Worm (Caenorhabditis elegans) whole organism, L2 larva: ENCODE data around the gene gphr-2.

Experiments used
- C34F6.9 ChIP-seq: fragments of 150-350 bp; optimal IDR thresholded peaks from 2 replicates; lab custom pipeline; 2014; ENCODE audit warnings: missing biosample characterization, missing genetic modification characterization
- F13H6.1 ChIP-seq: sonication (generic microtip); optimal IDR thresholded peaks from 2 replicates; lab custom pipeline; 2016; ENCODE audit warnings: missing genetic modification characterization, missing compliant biosample characterization
- R02D3.7 ChIP-seq: fragments of 150-350 bp; optimal IDR thresholded peaks from 2 replicates; lab custom pipeline; 2014; ENCODE audit warnings: missing biosample characterization, missing genetic modification characterization
- Y55F3AM.14 ChIP-seq: fragments of 200-800 bp; sonication (Bioruptor generic); optimal IDR thresholded peaks from 2 replicates; lab custom pipeline; 2018; ENCODE audit warnings: mild to moderate bottlenecking, missing genetic modification characterization, missing compliant biosample characterization
- aly-2 ChIP-seq: fragments of 150-350 bp; optimal IDR thresholded peaks from 2 replicates; lab custom pipeline; 2014; ENCODE audit warnings: missing biosample characterization, missing genetic modification characterization
- blmp-1 ChIP-seq: sonication (generic microtip); optimal IDR thresholded peaks from 2 replicates; lab custom pipeline; 2017; ENCODE audit warnings: missing genetic modification characterization, mild to moderate bottlenecking, missing compliant biosample characterization, antibody characterized with exemption, moderate library complexity; ENCODE audit not compliant: insufficient read depth
- ceh-82 ChIP-seq: fragments of 150-350 bp; optimal IDR thresholded peaks from 2 replicates; lab custom pipeline; 2014; ENCODE audit warnings: missing biosample characterization, missing genetic modification characterization
- crh-2 ChIP-seq: sonication (generic microtip); optimal IDR thresholded peaks from 2 replicates; lab custom pipeline; 2017; ENCODE audit warnings: missing biosample characterization, missing genetic modification characterization
- egl-27 ChIP-seq: sonication (generic microtip); optimal IDR thresholded peaks from 3 replicates; lab custom pipeline; 2017; ENCODE audit warnings: missing biosample characterization, missing genetic modification reagents, missing genetic modification characterization
- elt-1 ChIP-seq: fragments of 150-350 bp; optimal IDR thresholded peaks from 2 replicates; lab custom pipeline; 2014; ENCODE audit warnings: missing biosample characterization, missing genetic modification characterization
- elt-3 ChIP-seq: sonication (generic microtip); optimal IDR thresholded peaks from 2 replicates; lab custom pipeline; 2017; ENCODE audit warnings: missing biosample characterization, missing genetic modification characterization
- fos-1 ChIP-seq: fragments of 150-350 bp; optimal IDR thresholded peaks from 2 replicates; lab custom pipeline; 2014; ENCODE audit warnings: missing biosample characterization, missing genetic modification characterization
- gmeb-1 ChIP-seq: fragments of 150-350 bp; optimal IDR thresholded peaks from 2 replicates; lab custom pipeline; 2014; ENCODE audit warnings: missing biosample characterization, missing genetic modification characterization
- lin-11 ChIP-seq: fragments of 150-350 bp; sonication (generic microtip); optimal IDR thresholded peaks from 2 replicates; lab custom pipeline; 2014; ENCODE audit warnings: missing biosample characterization, missing genetic modification characterization, inconsistent platforms, mixed read lengths
- lin-13 ChIP-seq: fragments of 150-350 bp; optimal IDR thresholded peaks from 2 replicates; lab custom pipeline; 2014; ENCODE audit warnings: missing biosample characterization, missing genetic modification reagents, missing genetic modification characterization
- lsy-2 ChIP-seq, 2 experiments: fragments of 150-350 bp in 1 of 2; sonication (generic microtip) in 1 of 2; optimal IDR thresholded peaks; 2 replicates each; lab custom pipeline; 2014 to 2017; ENCODE audit warnings: missing biosample characterization in 2 of 2, missing genetic modification characterization in 2 of 2
- mab-5 ChIP-seq: fragments of 150-350 bp; optimal IDR thresholded peaks from 2 replicates; lab custom pipeline; 2014; ENCODE audit warnings: missing biosample characterization, missing genetic modification characterization
- mbf-1 ChIP-seq: sonication (generic microtip); optimal IDR thresholded peaks from 2 replicates; lab custom pipeline; 2017; ENCODE audit warnings: missing biosample characterization, missing genetic modification characterization
- mdl-1 ChIP-seq, 2 experiments: fragments of 150-350 bp in 1 of 2; sonication (generic microtip) in 1 of 2; optimal IDR thresholded peaks; 2 replicates each; lab custom pipeline; 2017; ENCODE audit warnings: missing biosample characterization in 2 of 2, missing genetic modification characterization in 2 of 2
- nhr-11 ChIP-seq: fragments of 150-350 bp; optimal IDR thresholded peaks from 2 replicates; lab custom pipeline; 2014; ENCODE audit warnings: missing biosample characterization, missing genetic modification characterization
- nhr-23 ChIP-seq: fragments of 150-350 bp; optimal IDR thresholded peaks from 2 replicates; lab custom pipeline; 2014; ENCODE audit warnings: missing biosample characterization, missing genetic modification reagents, missing genetic modification characterization
- nhr-237 ChIP-seq: fragments of 150-350 bp; optimal IDR thresholded peaks from 2 replicates; lab custom pipeline; 2014; ENCODE audit warnings: missing biosample characterization, missing genetic modification characterization
- nhr-77 ChIP-seq: fragments of 150-350 bp; optimal IDR thresholded peaks from 2 replicates; lab custom pipeline; 2014; ENCODE audit warnings: missing biosample characterization, missing genetic modification characterization
- skn-1 ChIP-seq: sonication (generic microtip); optimal IDR thresholded peaks from 2 replicates; lab custom pipeline; 2017; ENCODE audit warnings: missing biosample characterization, missing genetic modification characterization
- sma-9 ChIP-seq, 2 experiments: fragments of 150-350 bp in 1 of 2; sonication (generic microtip) in 1 of 2; optimal IDR thresholded peaks; 2 replicates each; lab custom pipeline; 2014 to 2016; ENCODE audit warnings: missing genetic modification characterization in 2 of 2, mild to moderate bottlenecking in 1 of 2, missing biosample characterization in 1 of 2, missing compliant biosample characterization in 1 of 2, missing genetic modification reagents in 1 of 2, moderate library complexity in 1 of 2
- unc-55 ChIP-seq: fragments of 150-350 bp; sonication (generic microtip); optimal IDR thresholded peaks from 3 replicates; lab custom pipeline; 2014; ENCODE audit warnings: missing biosample characterization, missing genetic modification reagents, missing genetic modification characterization
- unc-62 ChIP-seq: fragments of 150-350 bp; optimal IDR thresholded peaks from 2 replicates; lab custom pipeline; 2014; ENCODE audit warnings: missing biosample characterization, missing genetic modification reagents, missing genetic modification characterization
- ztf-1 ChIP-seq: fragments of 200-800 bp; sonication (Bioruptor generic); conservative IDR thresholded peaks from 2 replicates; pipeline ENCODE4 v1.3.6; 2022; ENCODE audit warnings: missing genetic modification characterization, missing compliant biosample characterization

Gene gphr-2

ce11 chrX:14307667-14308066 lies at the start of gene gphr-2:
Gene gphr-2 (minus strand): TSS chrX:14307767.
- TF ChIP-seq elt-3 (tag; lab: Kevin White, UChicago) (no peak), ztf-1 (GFP tag; lab: Robert Waterston, UW) (no peak), R02D3.7 (no peak), nhr-11 (tag; lab: Kevin White, UChicago) (no peak), Y55F3AM.14 (GFP tag; lab: Kevin White, UChicago) (no peak), nhr-237 (no peak)

ce11 chrX:14356683-14357287 lies 49.2 kb upstream of the gphr-2 start:
- peak; percentile 75 for TF ChIP-seq sma-9 (GFP tag; optimal IDR thresholded peaks at IDR 0.05; lab: Kevin White, UChicago)
- no peak for TF ChIP-seq sma-9 (tag; optimal IDR thresholded peaks at IDR 0.05; lab: Kevin White, UChicago)
- TF ChIP-seq skn-1 (tag; lab: Kevin White, UChicago), result no peak
- peak; percentile 47 for TF ChIP-seq C34F6.9 (tag; lab: Kevin White, UChicago)
- TF ChIP-seq blmp-1 (tag; lab: Kevin White, UChicago), result no peak
- TF ChIP-seq mdl-1 (tag; optimal IDR thresholded peaks at IDR 0.05; lab: Kevin White, UChicago), result no peak
- TF ChIP-seq egl-27 (tag; lab: Kevin White, UChicago), result peak; percentile 43
- no peak for TF ChIP-seq gmeb-1 (tag; lab: Kevin White, UChicago)
- TF ChIP-seq unc-55 (GFP tag; lab: Kevin White, UChicago), result no peak
- no peak for TF ChIP-seq elt-1 (tag; lab: Kevin White, UChicago)
- TF ChIP-seq crh-2 (tag; lab: Kevin White, UChicago), result peak; percentile 17
- no peak for TF ChIP-seq ceh-82 (tag; lab: Kevin White, UChicago)
- TF ChIP-seq lin-11 (tag; lab: Kevin White, UChicago), result no peak
- peak in 1 of 2 experiments; percentile 46 for TF ChIP-seq lsy-2 (tag; optimal IDR thresholded peaks at IDR 0.05; lab: Kevin White, UChicago)
- TF ChIP-seq aly-2 (tag; lab: Kevin White, UChicago), result no peak
- peak; percentile 38 for TF ChIP-seq F13H6.1 (tag; lab: Kevin White, UChicago)
- no peak for TF ChIP-seq unc-62 (GFP tag; lab: Kevin White, UChicago)
- no peak for TF ChIP-seq elt-3 (tag; lab: Kevin White, UChicago)

DNA sequence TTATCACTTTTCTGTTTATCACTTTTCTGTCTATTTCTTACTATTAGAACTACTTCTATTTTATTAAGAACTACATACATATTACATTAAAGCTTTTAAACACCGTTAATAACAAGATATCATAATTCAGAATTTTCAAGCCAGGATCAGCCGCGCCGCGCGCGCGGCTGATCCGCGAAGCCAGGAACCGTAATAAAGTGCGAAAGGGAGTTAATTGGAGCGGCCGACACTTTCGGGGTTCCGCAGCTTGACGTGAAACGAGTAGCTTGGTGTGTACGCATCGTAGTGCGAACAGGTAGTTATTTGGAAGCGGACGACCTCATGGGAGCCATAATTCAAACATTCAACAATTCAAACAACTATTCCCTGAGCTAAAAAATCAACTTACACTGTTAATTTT lies 47.5 kb upstream of the gphr-2 start:
- TF ChIP-seq nhr-23 (tag; lab: Kevin White, UChicago), result no peak

- TF ChIP-seq lin-13 (GFP tag; lab: Kevin White, UChicago) (peak; percentile 10), sma-9 (GFP tag; optimal IDR thresholded peaks at IDR 0.05; lab: Kevin White, UChicago) (peak; percentile 4), sma-9 (tag; optimal IDR thresholded peaks at IDR 0.05; lab: Kevin White, UChicago) (no peak), mab-5 (tag; lab: Kevin White, UChicago) (no peak), C34F6.9 (tag; lab: Kevin White, UChicago) (peak; percentile 53), mbf-1 (no peak), crh-2 (tag; lab: Kevin White, UChicago) (peak; percentile 21), elt-3 (tag; lab: Kevin White, UChicago) (no peak), unc-55 (GFP tag; lab: Kevin White, UChicago) (peak; percentile 67)
Observed at ce11 chrX:14349690-14350168, 42.2 kb upstream of the gphr-2 start, which contains the start of gene wdr-5.2. Gene wdr-5.2 (plus strand): TSS chrX:14350118.

- TF ChIP-seq fos-1 (tag; lab: Kevin White, UChicago) (no peak), nhr-77 (tag; lab: Kevin White, UChicago) (no peak), ztf-1 (GFP tag; lab: Robert Waterston, UW) (no peak)
- TF ChIP-seq, all 48 proteins: peak for 0
Observed at ce11 chrX:14347573-14347972, 40.0 kb upstream of the gphr-2 start, which contains the start of gene K04G11.3. Gene K04G11.3 (minus strand): TSS chrX:14347673.

DNA sequence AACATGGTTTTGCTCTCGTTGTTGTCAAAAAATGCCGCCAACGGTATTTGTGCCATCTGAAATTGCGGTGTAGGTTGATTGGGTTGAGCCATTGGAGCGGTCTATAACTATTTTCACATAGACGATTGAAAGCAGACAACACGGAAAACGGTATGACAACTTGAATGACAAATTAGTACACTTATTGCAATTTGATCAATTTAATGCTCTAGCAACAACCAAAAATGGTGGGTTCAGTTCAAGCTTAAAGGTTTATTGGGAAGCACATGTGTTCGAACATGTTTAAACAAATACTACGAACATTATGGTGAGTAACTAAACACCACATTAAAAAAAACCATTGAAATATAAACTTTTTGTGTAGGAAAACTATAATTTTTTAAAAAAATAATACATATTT lies 32.8 kb upstream of the gphr-2 start, which contains the start of gene sel-7:
sel-7 (minus strand) TSS at position 101 of the 400 bp plus-strand sequence.
- TF ChIP-seq blmp-1 (tag; lab: Kevin White, UChicago) (no peak), lsy-2 (tag; optimal IDR thresholded peaks at IDR 0.05; lab: Kevin White, UChicago) (no peak)
- TF ChIP-seq, all 48 proteins: peak for 0
